Worm (Caenorhabditis elegans) whole organism, young adult: ENCODE results near the gene B0334.20.

Experiments
- F49E8.2 ChIP-seq: sonication (generic microtip); optimal IDR thresholded peaks from 3 replicates; lab custom pipeline; 2017; ENCODE audit warnings: missing genetic modification characterization, mild to moderate bottlenecking, missing compliant biosample characterization, antibody characterized with exemption, moderate library complexity; ENCODE audit not compliant: insufficient read depth
- Y53G8AR.9 ChIP-seq: fragments of 200-800 bp; sonication (Bioruptor generic); conservative IDR thresholded peaks from 2 replicates; pipeline ENCODE4 v1.3.6; 2022; ENCODE audit warnings: missing genetic modification reagents, missing genetic modification characterization, missing compliant biosample characterization
- ceh-100 ChIP-seq: fragments of 200-800 bp; sonication (Bioruptor generic); IDR thresholded peaks from 2 replicates; pipeline ENCODE4 v1.3.6; 2022; ENCODE audit warnings: missing genetic modification reagents, missing genetic modification characterization, missing compliant biosample characterization
- chd-7 ChIP-seq: sonication (generic microtip); optimal IDR thresholded peaks from 2 replicates; lab custom pipeline; 2016; ENCODE audit warnings: mild to moderate bottlenecking, missing genetic modification characterization, moderate library complexity, missing compliant biosample characterization
- pha-4 ChIP-seq: fragments of 150-350 bp; sonication (generic microtip); optimal IDR thresholded peaks from 2 replicates; lab custom pipeline; 2014; ENCODE audit warnings: missing biosample characterization, missing genetic modification reagents, missing genetic modification characterization
- zfh-2 ChIP-seq: fragments of 200-800 bp; sonication (Bioruptor generic); conservative IDR thresholded peaks from 2 replicates; pipeline ENCODE4 v1.3.6; 2022; ENCODE audit warnings: missing genetic modification reagents, missing genetic modification characterization, missing compliant biosample characterization

DNA sequence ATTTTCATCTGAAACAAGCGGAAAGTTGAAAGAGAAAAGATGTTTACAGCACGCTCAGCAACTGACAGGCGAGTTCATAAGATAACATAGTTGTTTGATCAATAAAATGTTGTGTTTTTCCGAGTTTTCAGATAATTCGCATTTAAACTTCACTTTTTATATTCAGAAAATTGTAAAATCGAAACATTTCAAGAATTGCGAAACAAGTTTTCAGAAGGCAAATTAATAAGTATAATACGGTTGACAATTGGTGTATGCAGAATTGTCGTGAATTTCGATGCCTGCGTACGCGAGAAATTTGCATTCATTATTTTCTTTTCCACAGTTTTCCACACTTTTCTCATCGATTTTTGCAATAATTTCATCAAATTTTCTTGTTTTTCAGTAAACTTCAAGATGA, 5.0 kb downstream of the B0334.20 start, which contains the start of the genes ooc-3 and B0334.4:
- TF ChIP-seq pha-4 (tag; lab: Kevin White, UChicago) = no peak
- TF ChIP-seq zfh-2 (GFP tag; lab: Robert Waterston, UW) = no peak
- no peak for TF ChIP-seq F49E8.2 (tag; lab: Kevin White, UChicago)
- TF ChIP-seq chd-7 (tag; lab: Kevin White, UChicago) = no peak
- no peak for TF ChIP-seq ceh-100 (GFP tag; lab: Robert Waterston, UW)
- no peak for TF ChIP-seq Y53G8AR.9 (GFP tag; lab: Robert Waterston, UW)
